Worm (Caenorhabditis elegans) whole organism, L4 larva: Measurements from ENCODE around the gene F14H3.5.

Source experiments
- F37D6.2 ChIP-seq: sonication (generic microtip); optimal IDR thresholded peaks from 2 replicates; lab custom pipeline; 2016; ENCODE audit warnings: mild to moderate bottlenecking, missing genetic modification characterization, missing compliant biosample characterization
- F49E8.2 ChIP-seq: sonication (generic microtip); optimal IDR thresholded peaks from 2 replicates; lab custom pipeline; 2016; ENCODE audit warnings: missing compliant biosample characterization, mild to moderate bottlenecking, missing genetic modification characterization, borderline replicate concordance
- ZK337.2 ChIP-seq: fragments of 200-800 bp; sonication (Bioruptor generic); IDR thresholded peaks from 2 replicates; pipeline ENCODE4 v1.3.6; 2022; ENCODE audit warnings: missing genetic modification reagents, missing genetic modification characterization, missing compliant biosample characterization
- aha-1 ChIP-seq: fragments of 150-350 bp; peaks from one replicate; lab custom pipeline; 2014; ENCODE audit warnings: missing biosample characterization, missing genetic modification characterization
- arid-1 ChIP-seq: fragments of 200-800 bp; sonication (Bioruptor generic); conservative IDR thresholded peaks from 2 replicates; pipeline ENCODE4 v1.3.6; 2022; ENCODE audit warnings: missing genetic modification reagents, missing genetic modification characterization, missing compliant biosample characterization
- attf-4 ChIP-seq: sonication (generic microtip); optimal IDR thresholded peaks from 3 replicates; lab custom pipeline; 2017; ENCODE audit warnings: missing biosample characterization, missing genetic modification characterization
- ceh-62 ChIP-seq: sonication (generic microtip); optimal IDR thresholded peaks from 2 replicates; lab custom pipeline; 2017; ENCODE audit warnings: missing biosample characterization, missing genetic modification characterization
- ceh-82 ChIP-seq: sonication (generic microtip); optimal IDR thresholded peaks from 2 replicates; lab custom pipeline; 2017; ENCODE audit warnings: missing biosample characterization, missing genetic modification characterization
- ces-1 ChIP-seq: fragments of 150-350 bp; sonication (generic microtip); optimal IDR thresholded peaks from 4 replicates; lab custom pipeline; 2014; ENCODE audit warnings: missing biosample characterization, missing genetic modification reagents, missing genetic modification characterization
- ctbp-1 ChIP-seq: fragments of 200-800 bp; sonication (Bioruptor generic); IDR thresholded peaks from 2 replicates; pipeline ENCODE4 v1.3.6; 2022; ENCODE audit warnings: missing genetic modification reagents, missing genetic modification characterization, missing compliant biosample characterization
- daf-19 ChIP-seq: fragments of 200-800 bp; sonication (Bioruptor generic); conservative IDR thresholded peaks from 2 replicates; pipeline ENCODE4 v1.3.6; 2022; ENCODE audit warnings: missing genetic modification characterization, missing compliant biosample characterization
- dmd-6 ChIP-seq: fragments of 200-800 bp; sonication (Bioruptor generic); IDR thresholded peaks from 2 replicates; pipeline ENCODE4 v1.3.6; 2022; ENCODE audit warnings: missing genetic modification reagents, missing genetic modification characterization, missing compliant biosample characterization
- dmd-9 ChIP-seq: fragments of 200-800 bp; sonication (Bioruptor generic); IDR thresholded peaks from 2 replicates; pipeline ENCODE4 v1.3.6; 2022; ENCODE audit warnings: missing genetic modification reagents, missing genetic modification characterization, missing compliant biosample characterization
- dpl-1 ChIP-seq: fragments of 150-350 bp; optimal IDR thresholded peaks from 2 replicates; lab custom pipeline; 2014; ENCODE audit warnings: missing biosample characterization, missing genetic modification reagents, missing genetic modification characterization
- fos-1 ChIP-seq: fragments of 150-350 bp; optimal IDR thresholded peaks from 2 replicates; lab custom pipeline; 2014; ENCODE audit warnings: missing biosample characterization, missing genetic modification characterization
- hif-1 ChIP-seq, 2 experiments: sonication (generic microtip); optimal IDR thresholded peaks; 2 replicates each; lab custom pipeline; 2016 to 2017; ENCODE audit warnings: missing compliant biosample characterization in 2 of 2, missing genetic modification characterization in 2 of 2, missing genetic modification reagents in 2 of 2, missing genotype in 2 of 2, mild to moderate bottlenecking in 1 of 2
- hmg-1.1 ChIP-seq: fragments of 200-800 bp; sonication (Bioruptor generic); IDR thresholded peaks from 2 replicates; pipeline ENCODE4 v1.3.6; 2022; ENCODE audit warnings: missing genetic modification reagents, missing genetic modification characterization, missing compliant biosample characterization
- lin-13 ChIP-seq: fragments of 150-350 bp; optimal IDR thresholded peaks from 2 replicates; lab custom pipeline; 2014; ENCODE audit warnings: missing biosample characterization, missing genetic modification reagents, missing genetic modification characterization
- lin-38 ChIP-seq: fragments of 200-800 bp; sonication (Bioruptor generic); IDR thresholded peaks from 2 replicates; pipeline ENCODE4 v1.3.6; 2022; ENCODE audit warnings: missing genetic modification reagents, missing genetic modification characterization, missing compliant biosample characterization
- lir-3 ChIP-seq: sonication (generic microtip); optimal IDR thresholded peaks from 2 replicates; lab custom pipeline; 2016; ENCODE audit warnings: mild to moderate bottlenecking, missing genetic modification characterization, missing compliant biosample characterization
- madf-5 ChIP-seq, 2 experiments: fragments of 200-800 bp; sonication (Bioruptor generic); IDR thresholded peaks; 2 replicates each; pipeline ENCODE4 v1.3.6; 2022; ENCODE audit warnings: missing compliant biosample characterization in 2 of 2, missing genetic modification characterization in 2 of 2
- madf-9 ChIP-seq: fragments of 200-800 bp; sonication (Bioruptor generic); conservative IDR thresholded peaks from 2 replicates; pipeline ENCODE4 v1.3.6; 2022; ENCODE audit warnings: missing genetic modification reagents, missing genetic modification characterization, missing compliant biosample characterization
- mdt-29 ChIP-seq: fragments of 200-800 bp; sonication (Bioruptor generic); IDR thresholded peaks from 2 replicates; pipeline ENCODE4 v1.3.6; 2022; ENCODE audit warnings: missing genetic modification reagents, missing genetic modification characterization, missing compliant biosample characterization
- mes-2 ChIP-seq: sonication (generic microtip); optimal IDR thresholded peaks from 2 replicates; lab custom pipeline; 2016; ENCODE audit warnings: missing genotype, mild to moderate bottlenecking, missing genetic modification characterization, missing compliant biosample characterization; ENCODE audit not compliant: poor library complexity, severe bottlenecking
- nhr-11 ChIP-seq: fragments of 150-350 bp; optimal IDR thresholded peaks from 2 replicates; lab custom pipeline; 2014; ENCODE audit warnings: missing biosample characterization, missing genetic modification characterization
- nhr-237 ChIP-seq: sonication (generic microtip); optimal IDR thresholded peaks from 2 replicates; lab custom pipeline; 2017; ENCODE audit warnings: missing biosample characterization, missing genetic modification characterization
- nhr-25 ChIP-seq: sonication (generic microtip); optimal IDR thresholded peaks from 2 replicates; lab custom pipeline; 2017; ENCODE audit warnings: missing genetic modification characterization, mild to moderate bottlenecking, missing compliant biosample characterization, antibody characterized with exemption, moderate library complexity, borderline replicate concordance; ENCODE audit not compliant: insufficient read depth
- nhr-42 ChIP-seq: fragments of 200-800 bp; sonication (Bioruptor generic); IDR thresholded peaks from 2 replicates; pipeline ENCODE4 v1.3.6; 2022; ENCODE audit warnings: missing genetic modification characterization, missing compliant biosample characterization
- nhr-77 ChIP-seq: fragments of 150-350 bp; optimal IDR thresholded peaks from 2 replicates; lab custom pipeline; 2014; ENCODE audit warnings: missing biosample characterization, missing genetic modification characterization
- saeg-2 ChIP-seq: fragments of 200-800 bp; sonication (Bioruptor generic); IDR thresholded peaks from 2 replicates; pipeline ENCODE4 v1.3.6; 2022; ENCODE audit warnings: missing genetic modification reagents, missing genetic modification characterization, missing compliant biosample characterization
- set-16 ChIP-seq: fragments of 200-800 bp; sonication (Bioruptor generic); IDR thresholded peaks from 2 replicates; pipeline ENCODE4 v1.3.6; 2022; ENCODE audit warnings: missing genetic modification reagents, missing genetic modification characterization, missing compliant biosample characterization
- snpc-4 ChIP-seq: fragments of 150-350 bp; optimal IDR thresholded peaks from 2 replicates; lab custom pipeline; 2014; ENCODE audit warnings: missing biosample characterization, missing genetic modification characterization
- spr-1 ChIP-seq: sonication (generic microtip); optimal IDR thresholded peaks from 2 replicates; lab custom pipeline; 2016; ENCODE audit warnings: mild to moderate bottlenecking, missing genetic modification characterization, missing compliant biosample characterization
- spr-3 ChIP-seq: fragments of 200-800 bp; sonication (Bioruptor generic); optimal IDR thresholded peaks from 2 replicates; lab custom pipeline; 2018; ENCODE audit warnings: mild to moderate bottlenecking, missing genetic modification characterization, missing compliant biosample characterization
- tra-1 ChIP-seq: fragments of 200-800 bp; sonication (Bioruptor generic); IDR thresholded peaks from 2 replicates; pipeline ENCODE4 v1.3.6; 2022; ENCODE audit warnings: missing genetic modification reagents, missing genetic modification characterization, missing compliant biosample characterization
- unc-130 ChIP-seq: sonication (generic microtip); optimal IDR thresholded peaks from 2 replicates; lab custom pipeline; 2016; ENCODE audit warnings: missing genetic modification reagents, missing genetic modification characterization, missing compliant biosample characterization
- unc-62 ChIP-seq, 3 experiments: fragments of 150-350 bp in 1 of 3; sonication (generic microtip); optimal IDR thresholded peaks in 2 of 3; peaks in 1 of 3; 1 replicate in 1 of 3; 2 replicates in 2 of 3; lab custom pipeline; 2014 to 2017; ENCODE audit warnings: missing biosample characterization in 3 of 3, missing genetic modification characterization in 3 of 3, missing genetic modification reagents in 3 of 3, missing genotype in 1 of 3
- zag-1 ChIP-seq: fragments of 150-350 bp; optimal IDR thresholded peaks from 2 replicates; lab custom pipeline; 2014; ENCODE audit warnings: missing biosample characterization, missing genetic modification characterization
- zfp-2 ChIP-seq: sonication (generic microtip); optimal IDR thresholded peaks from 2 replicates; lab custom pipeline; 2016; ENCODE audit warnings: mild to moderate bottlenecking, missing genetic modification characterization, missing compliant biosample characterization
- zfp-3 ChIP-seq: fragments of 200-800 bp; sonication (Bioruptor generic); conservative IDR thresholded peaks from 2 replicates; pipeline ENCODE4 v1.3.6; 2022; ENCODE audit warnings: missing genetic modification reagents, missing genetic modification characterization, missing compliant biosample characterization
- zip-11 ChIP-seq: fragments of 200-800 bp; sonication (Bioruptor generic); IDR thresholded peaks from 2 replicates; pipeline ENCODE4 v1.3.6; 2022; ENCODE audit warnings: missing genetic modification characterization, missing compliant biosample characterization
- ztf-11 ChIP-seq: fragments of 150-350 bp; optimal IDR thresholded peaks from 2 replicates; lab custom pipeline; 2014; ENCODE audit warnings: missing biosample characterization, missing genetic modification characterization

F14H3.5 gene

DNA sequence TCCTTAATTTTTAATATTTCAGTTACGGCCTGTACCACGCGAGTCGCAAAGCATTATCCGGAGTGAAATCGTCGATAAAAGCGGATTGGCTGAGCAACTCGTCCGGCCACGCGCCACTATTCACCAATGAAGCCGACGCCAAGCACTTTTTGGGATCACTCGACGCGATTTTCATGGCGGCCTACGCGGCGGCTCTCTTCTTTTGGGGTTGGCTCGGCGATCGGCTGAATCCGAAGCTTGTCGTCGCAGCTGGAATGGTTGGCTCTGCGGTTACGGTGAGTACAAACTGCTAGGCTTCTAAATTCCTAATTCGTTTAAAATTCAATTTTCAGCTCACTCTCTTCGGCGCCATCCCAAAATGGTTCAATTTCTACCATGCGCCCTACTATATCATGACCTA lies 31.9 kb downstream of the F14H3.5 start:
- TF ChIP-seq ceh-82 (tag; lab: Kevin White, UChicago) = no peak
- peak; percentile 67 for TF ChIP-seq set-16

DNA sequence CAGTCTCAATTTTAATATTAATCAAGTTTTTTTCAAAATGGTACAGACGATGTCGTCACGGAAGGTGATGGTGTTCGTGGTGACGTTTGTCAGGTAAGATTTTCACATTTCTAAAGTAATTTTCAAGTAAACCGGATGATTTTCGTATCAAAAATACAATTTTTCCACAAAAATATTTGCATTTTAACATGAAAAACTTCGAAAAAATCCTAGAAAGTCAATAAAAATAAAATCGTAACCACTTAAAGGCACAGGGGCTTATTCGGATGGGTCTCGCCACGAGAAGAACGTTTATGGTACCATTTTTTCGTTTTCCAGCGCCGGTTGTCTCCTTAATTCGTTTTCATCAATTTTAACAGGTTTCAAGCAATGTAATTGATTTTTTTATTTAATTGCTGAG lies 32.6 kb downstream of the F14H3.5 start, which contains the start of gene T10C6.6:
Gene T10C6.6, plus strand, starts transcription at position 27 of the 400 bp plus-strand sequence.
- 0 out of 2 replicates have a peak, but pooled peaks have one; percentile 13 for TF ChIP-seq daf-19 (GFP tag; lab: Robert Waterston, UW)
- TF ChIP-seq tra-1 = no peak
- TF ChIP-seq ceh-62 (tag; lab: Kevin White, UChicago) = no peak
- no peak for TF ChIP-seq spr-3 (GFP tag; lab: Kevin White, UChicago)
- TF ChIP-seq zfp-2 (tag; lab: Kevin White, UChicago) = no peak
- 0 out of 2 replicates have a peak, but pooled peaks have one; percentile 33 for TF ChIP-seq arid-1
- no peak for TF ChIP-seq snpc-4 (tag; lab: Kevin White, UChicago)
- peak; percentile 36 for TF ChIP-seq F49E8.2 (tag; lab: Kevin White, UChicago)
- peak; percentile 8 for TF ChIP-seq dpl-1 (GFP tag; lab: Kevin White, UChicago)
- no peak for TF ChIP-seq madf-9 (GFP tag; lab: Robert Waterston, UW)
- TF ChIP-seq, all 104 proteins: peak for 4

DNA sequence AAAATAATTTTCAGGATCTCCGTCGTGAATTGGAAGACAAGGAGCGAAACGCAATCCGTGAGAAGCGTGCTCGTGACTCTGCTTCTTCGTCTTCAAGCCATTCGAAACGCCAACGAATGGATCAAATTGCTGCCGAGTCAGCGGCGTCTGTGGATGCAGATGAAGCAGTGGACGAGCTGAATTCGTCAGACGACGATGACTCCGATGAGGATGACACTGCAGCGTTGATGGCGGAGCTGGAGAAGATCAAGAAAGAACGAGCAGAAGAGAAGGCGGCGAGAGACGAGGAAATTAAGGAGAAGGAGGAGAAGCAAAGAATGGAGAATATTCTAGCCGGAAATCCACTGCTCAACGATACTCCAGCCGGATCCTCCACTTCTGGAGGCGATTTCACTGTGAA lies 33.3 kb downstream of the F14H3.5 start:
- no peak for TF ChIP-seq nhr-77
- peak; percentile 51 for TF ChIP-seq set-16

DNA sequence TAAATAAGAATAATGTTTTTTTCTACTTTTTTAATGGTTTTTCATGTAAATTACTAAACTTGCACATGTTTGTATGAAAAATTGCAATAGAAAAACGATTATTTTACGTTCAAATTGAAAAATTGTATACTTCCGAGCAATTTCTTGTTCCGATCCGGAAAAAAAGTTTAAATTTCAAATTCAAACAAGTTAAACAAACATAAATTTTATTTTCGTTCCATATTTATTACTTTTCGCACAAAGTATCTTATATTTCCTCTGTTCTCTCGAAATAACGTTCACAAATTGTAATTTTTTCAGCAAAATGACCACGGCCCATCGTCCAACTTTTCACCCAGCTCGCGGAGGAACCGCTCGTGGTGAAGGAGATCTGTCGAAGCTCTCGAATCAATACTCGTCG lies 33.8 kb downstream of the F14H3.5 start, which contains the start of gene cwc-15:
Gene cwc-15, plus strand, starts transcription at position 301 of the 400 bp plus-strand sequence.
- no peak for TF ChIP-seq lin-13 (GFP tag; lab: Kevin White, UChicago)
- no peak for TF ChIP-seq ztf-11 (tag; lab: Kevin White, UChicago)
- no peak for TF ChIP-seq daf-19 (GFP tag; lab: Robert Waterston, UW)
- TF ChIP-seq zag-1 (tag; lab: Kevin White, UChicago) = no peak
- TF ChIP-seq aha-1 (tag; lab: Kevin White, UChicago) = no peak
- TF ChIP-seq ctbp-1 (GFP tag; lab: Robert Waterston, UW) = no peak
- TF ChIP-seq nhr-42 (GFP tag; lab: Robert Waterston, UW) = no peak
- no peak for TF ChIP-seq zfp-3 (GFP tag; lab: Robert Waterston, UW)
- no peak for TF ChIP-seq nhr-237
- no peak for TF ChIP-seq fos-1 (tag; lab: Kevin White, UChicago)
- no peak for TF ChIP-seq saeg-2 (GFP tag; lab: Robert Waterston, UW)
- no peak for TF ChIP-seq dmd-6 (GFP tag; lab: Robert Waterston, UW)

DNA sequence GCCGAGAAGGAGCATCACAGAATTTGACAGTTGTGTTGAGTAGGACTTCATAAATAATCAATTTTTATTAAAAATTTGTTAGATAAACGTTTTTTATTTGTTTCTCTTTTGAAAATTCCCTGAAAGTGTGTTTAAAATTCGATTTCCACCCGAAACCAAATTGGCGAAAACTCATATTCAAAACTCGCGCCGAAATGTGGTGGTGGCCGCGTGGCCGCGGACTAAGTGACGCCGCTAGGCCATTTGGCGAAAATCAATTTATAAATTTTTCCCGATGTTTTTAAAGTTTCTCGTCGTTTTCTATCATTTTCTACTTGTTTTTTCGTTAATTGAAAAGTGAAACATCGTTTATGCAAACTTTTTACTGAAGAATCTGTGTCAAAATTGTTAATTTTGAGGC lies 34.3 kb downstream of the F14H3.5 start:
- no peak for TF ChIP-seq lir-3 (tag; lab: Kevin White, UChicago)
- no peak for TF ChIP-seq F49E8.2 (tag; lab: Kevin White, UChicago)
- no peak for TF ChIP-seq lin-38 (GFP tag; lab: Robert Waterston, UW)
- TF ChIP-seq zip-11 = no peak
- TF ChIP-seq dpl-1 (GFP tag; lab: Kevin White, UChicago) = peak; percentile 88
- 0 out of 2 replicates have a peak, but pooled peaks have one; percentile 18 for TF ChIP-seq ZK337.2 (GFP tag; lab: Robert Waterston, UW)
- TF ChIP-seq nhr-42 (GFP tag; lab: Robert Waterston, UW) = no peak
- no peak for TF ChIP-seq madf-5 (GFP tag; IDR thresholded peaks at IDR 0.05; lab: Robert Waterston, UW)
- no peak for TF ChIP-seq saeg-2 (GFP tag; lab: Robert Waterston, UW)
- no peak for TF ChIP-seq mdt-29 (GFP tag; lab: Robert Waterston, UW)
- no peak for TF ChIP-seq unc-62 (GFP tag; optimal IDR thresholded peaks at IDR 0.05 in 1 of 2; lab: Kevin White, UChicago)
- no peak for TF ChIP-seq unc-62 (tag; optimal IDR thresholded peaks at IDR 0.05; lab: Kevin White, UChicago)
- no peak for TF ChIP-seq F37D6.2 (tag; lab: Kevin White, UChicago)
- TF ChIP-seq attf-4 = no peak
- no peak for TF ChIP-seq spr-1
- no peak for TF ChIP-seq tra-1
- no peak for TF ChIP-seq nhr-25 (tag; lab: Kevin White, UChicago)
- no peak for TF ChIP-seq hmg-1.1
- no peak for TF ChIP-seq zfp-2 (tag; lab: Kevin White, UChicago)
- TF ChIP-seq mes-2 (tag; lab: Kevin White, UChicago) = peak; percentile 97
- TF ChIP-seq nhr-11 = no peak
- TF ChIP-seq nhr-77 = no peak
- TF ChIP-seq spr-3 (GFP tag; lab: Kevin White, UChicago) = no peak
- TF ChIP-seq hif-1 (tag; optimal IDR thresholded peaks at IDR 0.05; lab: Kevin White, UChicago) = peak in 1 of 2 experiments; percentile 77
- TF ChIP-seq ces-1 = no peak
- TF ChIP-seq unc-130 = peak; percentile 63
- no peak for TF ChIP-seq dmd-9 (GFP tag; lab: Robert Waterston, UW)
